Worm (Caenorhabditis elegans) whole organism, L2 larva: Measurements from ENCODE around the gene laat-1.

ENCODE experiments used
- C34F6.9 ChIP-seq: fragments of 150-350 bp; optimal IDR thresholded peaks from 2 replicates; lab custom pipeline; 2014; ENCODE audit warnings: missing biosample characterization, missing genetic modification characterization
- F13H6.1 ChIP-seq: sonication (generic microtip); optimal IDR thresholded peaks from 2 replicates; lab custom pipeline; 2016; ENCODE audit warnings: missing genetic modification characterization, missing compliant biosample characterization
- alr-1 ChIP-seq: fragments of 150-350 bp; optimal IDR thresholded peaks from 2 replicates; lab custom pipeline; 2014; ENCODE audit warnings: missing biosample characterization, missing genetic modification characterization
- aly-2 ChIP-seq: fragments of 150-350 bp; optimal IDR thresholded peaks from 2 replicates; lab custom pipeline; 2014; ENCODE audit warnings: missing biosample characterization, missing genetic modification characterization
- ama-1 ChIP-seq: fragments of 150-350 bp; optimal IDR thresholded peaks from 2 replicates; lab custom pipeline; 2018; ENCODE audit warnings: inconsistent platforms
- blmp-1 ChIP-seq: sonication (generic microtip); optimal IDR thresholded peaks from 2 replicates; lab custom pipeline; 2017; ENCODE audit warnings: missing genetic modification characterization, mild to moderate bottlenecking, missing compliant biosample characterization, antibody characterized with exemption, moderate library complexity; ENCODE audit not compliant: insufficient read depth
- ceh-16 ChIP-seq: fragments of 150-350 bp; optimal IDR thresholded peaks from 2 replicates; lab custom pipeline; 2014; ENCODE audit warnings: missing biosample characterization, missing genetic modification characterization
- ceh-82 ChIP-seq: fragments of 150-350 bp; optimal IDR thresholded peaks from 2 replicates; lab custom pipeline; 2014; ENCODE audit warnings: missing biosample characterization, missing genetic modification characterization
- dmd-4 ChIP-seq: sonication (generic microtip); optimal IDR thresholded peaks from 2 replicates; lab custom pipeline; 2017; ENCODE audit warnings: missing biosample characterization, missing genetic modification characterization
- elt-1 ChIP-seq: fragments of 150-350 bp; optimal IDR thresholded peaks from 2 replicates; lab custom pipeline; 2014; ENCODE audit warnings: missing biosample characterization, missing genetic modification characterization
- elt-3 ChIP-seq: sonication (generic microtip); optimal IDR thresholded peaks from 2 replicates; lab custom pipeline; 2017; ENCODE audit warnings: missing biosample characterization, missing genetic modification characterization
- fos-1 ChIP-seq: fragments of 150-350 bp; optimal IDR thresholded peaks from 2 replicates; lab custom pipeline; 2014; ENCODE audit warnings: missing biosample characterization, missing genetic modification characterization
- lin-13 ChIP-seq: fragments of 150-350 bp; optimal IDR thresholded peaks from 2 replicates; lab custom pipeline; 2014; ENCODE audit warnings: missing biosample characterization, missing genetic modification reagents, missing genetic modification characterization
- lin-39 ChIP-seq: fragments of 150-350 bp; optimal IDR thresholded peaks from 2 replicates; lab custom pipeline; 2014; ENCODE audit warnings: missing biosample characterization, missing genetic modification reagents, missing genetic modification characterization
- lsy-2 ChIP-seq, 2 experiments: fragments of 150-350 bp in 1 of 2; sonication (generic microtip) in 1 of 2; optimal IDR thresholded peaks; 2 replicates each; lab custom pipeline; 2014 to 2017; ENCODE audit warnings: missing biosample characterization in 2 of 2, missing genetic modification characterization in 2 of 2
- mab-5 ChIP-seq: fragments of 150-350 bp; optimal IDR thresholded peaks from 2 replicates; lab custom pipeline; 2014; ENCODE audit warnings: missing biosample characterization, missing genetic modification characterization
- mbf-1 ChIP-seq: sonication (generic microtip); optimal IDR thresholded peaks from 2 replicates; lab custom pipeline; 2017; ENCODE audit warnings: missing biosample characterization, missing genetic modification characterization
- mdl-1 ChIP-seq, 2 experiments: fragments of 150-350 bp in 1 of 2; sonication (generic microtip) in 1 of 2; optimal IDR thresholded peaks; 2 replicates each; lab custom pipeline; 2017; ENCODE audit warnings: missing biosample characterization in 2 of 2, missing genetic modification characterization in 2 of 2
- nhr-10 ChIP-seq: sonication (generic microtip); optimal IDR thresholded peaks from 2 replicates; lab custom pipeline; 2017; ENCODE audit warnings: missing biosample characterization, missing genetic modification characterization
- nhr-12 ChIP-seq: fragments of 150-350 bp; optimal IDR thresholded peaks from 2 replicates; lab custom pipeline; 2014; ENCODE audit warnings: missing biosample characterization, missing genetic modification characterization
- nhr-237 ChIP-seq: fragments of 150-350 bp; optimal IDR thresholded peaks from 2 replicates; lab custom pipeline; 2014; ENCODE audit warnings: missing biosample characterization, missing genetic modification characterization
- nhr-25 ChIP-seq: fragments of 150-350 bp; sonication (generic microtip); optimal IDR thresholded peaks from 3 replicates; lab custom pipeline; 2014; ENCODE audit warnings: missing biosample characterization, missing genetic modification characterization
- nhr-6 ChIP-seq: fragments of 150-350 bp; optimal IDR thresholded peaks from 2 replicates; lab custom pipeline; 2014; ENCODE audit warnings: missing biosample characterization, missing genetic modification characterization
- nhr-77 ChIP-seq: fragments of 150-350 bp; optimal IDR thresholded peaks from 2 replicates; lab custom pipeline; 2014; ENCODE audit warnings: missing biosample characterization, missing genetic modification characterization
- sem-4 ChIP-seq: fragments of 150-350 bp; optimal IDR thresholded peaks from 2 replicates; lab custom pipeline; 2014; ENCODE audit warnings: missing biosample characterization, missing genetic modification reagents, missing genetic modification characterization
- sma-3 ChIP-seq: sonication (generic microtip); optimal IDR thresholded peaks from 2 replicates; lab custom pipeline; 2016; ENCODE audit warnings: missing genetic modification reagents, missing genetic modification characterization, missing compliant biosample characterization
- sma-9 ChIP-seq, 2 experiments: fragments of 150-350 bp in 1 of 2; sonication (generic microtip) in 1 of 2; optimal IDR thresholded peaks; 2 replicates each; lab custom pipeline; 2014 to 2016; ENCODE audit warnings: missing genetic modification characterization in 2 of 2, mild to moderate bottlenecking in 1 of 2, missing biosample characterization in 1 of 2, missing compliant biosample characterization in 1 of 2, missing genetic modification reagents in 1 of 2, moderate library complexity in 1 of 2
- snpc-4 ChIP-seq: fragments of 150-350 bp; optimal IDR thresholded peaks from 2 replicates; lab custom pipeline; 2014; ENCODE audit warnings: missing biosample characterization, missing genetic modification characterization
- unc-55 ChIP-seq: fragments of 150-350 bp; sonication (generic microtip); optimal IDR thresholded peaks from 3 replicates; lab custom pipeline; 2014; ENCODE audit warnings: missing biosample characterization, missing genetic modification reagents, missing genetic modification characterization
- unc-62 ChIP-seq: fragments of 150-350 bp; optimal IDR thresholded peaks from 2 replicates; lab custom pipeline; 2014; ENCODE audit warnings: missing biosample characterization, missing genetic modification reagents, missing genetic modification characterization
- zag-1 ChIP-seq: fragments of 150-350 bp; optimal IDR thresholded peaks from 2 replicates; lab custom pipeline; 2014; ENCODE audit warnings: missing biosample characterization, missing genetic modification characterization
- ztf-1 ChIP-seq: fragments of 200-800 bp; sonication (Bioruptor generic); conservative IDR thresholded peaks from 2 replicates; pipeline ENCODE4 v1.3.6; 2022; ENCODE audit warnings: missing genetic modification characterization, missing compliant biosample characterization
- ztf-11 ChIP-seq: sonication (generic microtip); optimal IDR thresholded peaks from 2 replicates; lab custom pipeline; 2017; ENCODE audit warnings: missing biosample characterization, missing genetic modification characterization
- ztf-4 ChIP-seq: fragments of 150-350 bp; optimal IDR thresholded peaks from 2 replicates; lab custom pipeline; 2014; ENCODE audit warnings: missing biosample characterization, missing genetic modification characterization

The laat-1 gene

DNA sequence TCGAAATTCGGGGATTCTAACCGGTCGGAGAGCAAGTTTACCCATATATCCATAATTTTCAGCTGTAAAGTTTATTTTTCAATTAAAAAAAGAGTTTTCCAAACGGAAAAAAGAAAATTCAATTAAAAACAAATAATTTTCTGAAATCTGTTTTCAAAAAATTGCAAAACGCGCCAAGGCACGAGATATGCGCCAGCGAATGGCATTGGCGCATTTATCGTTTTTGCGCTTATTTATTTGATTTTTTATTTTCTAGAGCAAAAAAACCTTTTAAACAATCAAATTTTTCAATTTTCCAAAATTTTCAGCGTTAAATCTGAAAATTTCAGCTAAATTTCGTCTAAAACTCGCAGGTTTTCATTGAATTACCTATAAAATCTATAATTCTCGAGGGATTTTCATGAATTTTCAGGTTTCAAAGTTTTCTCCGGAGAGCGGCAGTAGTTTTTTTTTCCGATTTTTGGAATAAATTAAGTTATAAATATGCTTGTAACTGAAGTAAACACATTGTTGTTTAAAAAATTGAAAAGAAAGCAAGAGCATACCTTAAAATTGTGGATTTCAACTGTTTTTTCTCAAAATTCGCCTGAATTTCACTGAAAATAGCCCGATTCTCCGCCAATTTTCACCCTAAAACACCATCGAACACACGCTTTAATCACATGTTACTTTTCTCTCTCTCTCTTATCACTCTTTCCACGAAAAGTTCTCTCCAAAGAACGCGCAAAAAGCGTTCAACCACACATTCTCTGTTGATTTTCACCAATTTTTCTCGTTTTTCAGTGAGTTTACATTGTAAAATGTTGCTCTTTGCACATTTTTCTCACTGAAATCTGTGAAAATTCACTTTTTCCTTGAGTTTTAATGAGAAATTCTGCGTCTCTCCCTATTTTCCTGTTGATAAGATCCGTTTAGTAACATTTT lies 48.3 kb upstream of the laat-1 start, which contains the start of gene B0432.10 (continued):
- TF ChIP-seq snpc-4 (tag; lab: Kevin White, UChicago): peak; percentile 60

DNA sequence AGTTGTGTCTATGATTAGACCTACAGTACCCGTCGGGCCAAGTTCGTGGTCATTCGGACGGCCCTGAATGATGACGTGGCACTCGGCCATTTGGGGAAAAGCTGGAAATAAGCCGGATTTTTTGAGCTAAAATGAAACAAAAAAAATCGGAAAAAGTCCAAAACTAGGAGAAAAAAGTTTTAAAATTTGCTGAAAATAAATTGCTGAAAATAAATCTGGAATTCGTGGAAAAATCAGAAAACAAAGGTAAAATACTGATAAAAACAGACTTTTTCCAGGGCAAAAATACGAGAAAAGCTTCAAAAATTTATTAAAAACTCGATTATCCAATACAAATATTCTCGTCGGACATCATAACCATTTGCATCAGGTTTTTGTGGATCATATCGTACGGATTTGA lies 46.0 kb upstream of the laat-1 start, which contains the start of gene B0432.9:
Gene B0432.9 (minus strand): TSS at position 101 of the 400 bp plus-strand sequence.
- TF ChIP-seq ama-1 (lab: Kevin White, UChicago) (no peak), mbf-1 (tag; lab: Kevin White, UChicago) (no peak), nhr-237 (tag; lab: Kevin White, UChicago) (no peak), F13H6.1 (tag; lab: Kevin White, UChicago) (no peak), unc-55 (GFP tag; lab: Kevin White, UChicago) (no peak), ztf-4 (tag; lab: Kevin White, UChicago) (no peak), mab-5 (tag; lab: Kevin White, UChicago) (no peak), aly-2 (tag; lab: Kevin White, UChicago) (no peak), ceh-16 (no peak), snpc-4 (tag; lab: Kevin White, UChicago) (no peak), nhr-77 (tag; lab: Kevin White, UChicago) (no peak), lsy-2 (tag; optimal IDR thresholded peaks at IDR 0.05; lab: Kevin White, UChicago) (no peak), dmd-4 (tag; lab: Kevin White, UChicago) (no peak), sma-3 (GFP tag; lab: Kevin White, UChicago) (no peak)

DNA sequence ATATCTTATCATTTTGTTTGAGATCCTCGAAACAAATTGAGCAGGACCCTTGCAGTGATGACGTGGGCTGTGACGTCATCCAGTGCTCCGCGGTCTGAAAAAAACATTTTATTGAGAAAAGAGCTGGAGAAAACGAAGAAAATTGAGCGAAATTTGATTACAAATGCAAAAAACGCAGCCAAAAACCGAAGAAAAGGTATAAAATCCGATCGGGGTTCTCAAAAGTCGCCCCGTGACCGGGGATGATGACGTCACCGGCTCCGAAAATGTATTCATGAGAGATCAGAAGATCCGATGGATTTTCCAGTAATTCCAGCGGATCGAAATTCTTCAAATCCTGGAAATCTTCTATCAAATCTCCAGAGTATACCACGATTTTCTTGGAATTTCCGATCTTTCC lies 44.9 kb upstream of the laat-1 start, which contains the start of gene trul-1:
Gene trul-1 (minus strand): TSS at position 101 of the 400 bp plus-strand sequence.
- no peak for TF ChIP-seq lin-13
- no peak for TF ChIP-seq zag-1 (tag; lab: Kevin White, UChicago)
- no peak for TF ChIP-seq mdl-1 (tag; optimal IDR thresholded peaks at IDR 0.05; lab: Kevin White, UChicago)
- TF ChIP-seq ztf-1: no peak
- TF ChIP-seq nhr-10 (tag; lab: Kevin White, UChicago): no peak
- no peak for TF ChIP-seq ztf-11 (tag; lab: Kevin White, UChicago)
- TF ChIP-seq C34F6.9 (tag; lab: Kevin White, UChicago): no peak
- no peak for TF ChIP-seq ceh-16
- no peak for TF ChIP-seq nhr-25
- TF ChIP-seq alr-1 (tag; lab: Kevin White, UChicago): no peak
- no peak for TF ChIP-seq elt-3 (tag; lab: Kevin White, UChicago)
- TF ChIP-seq lin-39: no peak
- no peak for TF ChIP-seq elt-1 (tag; lab: Kevin White, UChicago)
- TF ChIP-seq F13H6.1 (tag; lab: Kevin White, UChicago): no peak
- TF ChIP-seq sem-4 (tag; lab: Kevin White, UChicago): no peak
- no peak for TF ChIP-seq fos-1 (tag; lab: Kevin White, UChicago)
- TF ChIP-seq sma-9 (GFP tag; optimal IDR thresholded peaks at IDR 0.05; lab: Kevin White, UChicago): no peak
- no peak for TF ChIP-seq sma-9 (tag; optimal IDR thresholded peaks at IDR 0.05; lab: Kevin White, UChicago)
- TF ChIP-seq, all 48 proteins: peak for 0

DNA sequence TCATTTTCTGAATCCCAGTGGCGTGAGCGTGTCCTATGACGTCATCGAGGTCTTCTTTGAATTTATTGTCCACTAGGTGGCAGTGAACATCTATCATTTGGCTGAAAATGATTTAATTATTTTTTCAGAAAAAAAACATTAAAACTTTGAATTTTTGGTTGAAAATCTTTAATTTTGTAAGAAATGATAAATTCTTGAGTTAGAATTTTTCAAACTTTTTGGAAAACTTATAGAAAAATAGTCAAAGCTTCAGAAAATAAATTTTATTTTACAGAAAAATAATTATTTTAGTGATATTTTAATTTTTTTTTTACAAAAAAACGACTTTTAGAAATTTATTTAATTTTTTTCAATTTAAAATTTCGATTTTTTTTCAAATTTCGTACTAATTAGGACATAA lies 41.0 kb upstream of the laat-1 start, which contains the start of gene B0432.8:
Gene B0432.8 (minus strand): TSS at position 101 of the 400 bp plus-strand sequence.
- no peak for TF ChIP-seq snpc-4 (tag; lab: Kevin White, UChicago)
- no peak for TF ChIP-seq ztf-11 (tag; lab: Kevin White, UChicago)
- no peak for TF ChIP-seq nhr-10 (tag; lab: Kevin White, UChicago)
- no peak for TF ChIP-seq F13H6.1 (tag; lab: Kevin White, UChicago)
- TF ChIP-seq unc-62 (GFP tag; lab: Kevin White, UChicago): no peak
- no peak for TF ChIP-seq ceh-82 (tag; lab: Kevin White, UChicago)
- no peak for TF ChIP-seq nhr-12
- TF ChIP-seq aly-2 (tag; lab: Kevin White, UChicago): no peak
- TF ChIP-seq mdl-1 (tag; optimal IDR thresholded peaks at IDR 0.05; lab: Kevin White, UChicago): no peak
- no peak for TF ChIP-seq nhr-77 (tag; lab: Kevin White, UChicago)
- TF ChIP-seq ztf-1: no peak
- no peak for TF ChIP-seq dmd-4 (tag; lab: Kevin White, UChicago)
- TF ChIP-seq blmp-1: no peak
- no peak for TF ChIP-seq C34F6.9 (tag; lab: Kevin White, UChicago)
- no peak for TF ChIP-seq nhr-237 (tag; lab: Kevin White, UChicago)
- no peak for TF ChIP-seq sma-9 (GFP tag; optimal IDR thresholded peaks at IDR 0.05; lab: Kevin White, UChicago)
- TF ChIP-seq sma-9 (tag; optimal IDR thresholded peaks at IDR 0.05; lab: Kevin White, UChicago): no peak
- TF ChIP-seq nhr-6 (tag; lab: Kevin White, UChicago): no peak
- TF ChIP-seq, all 48 proteins: peak for 0
